Worm (Caenorhabditis elegans): Measurements from ENCODE around the gene srh-187.

DNA sequence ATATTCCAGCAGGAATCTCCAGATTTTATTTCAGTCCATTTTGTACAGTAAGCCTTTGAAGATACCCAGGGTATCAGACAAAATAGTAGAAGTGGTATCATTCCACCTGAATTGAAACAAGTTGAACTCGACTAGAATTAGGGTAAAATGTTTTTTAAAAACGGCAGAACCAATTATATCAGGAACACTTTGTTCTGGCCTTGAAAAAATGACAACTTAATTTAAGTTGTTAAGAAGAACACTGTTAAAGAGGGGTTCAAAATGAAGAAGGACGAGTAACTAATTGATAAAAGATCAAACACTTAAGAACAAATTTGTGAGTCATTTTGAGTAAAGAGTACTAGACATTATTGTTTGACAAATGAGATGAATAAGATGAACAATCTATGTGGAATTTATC, 18.8 kb downstream of the srh-187 start, which contains the start of gene lmd-4:
- no peak for TF ChIP-seq him-1 (tag; optimal IDR thresholded peaks at IDR 0.05)
- no peak for TF ChIP-seq dao-5 (tag; optimal IDR thresholded peaks at IDR 0.05)
